Worm (Caenorhabditis elegans) whole organism, midembryonic: ENCODE data around the gene eelo-2.

Source experiments
- T22C8.4 ChIP-seq: fragments of 200-800 bp; sonication (Bioruptor generic); IDR thresholded peaks from 2 replicates; pipeline ENCODE4 v1.3.6; 2022; ENCODE audit warnings: missing genetic modification characterization, missing compliant biosample characterization
- cog-1 ChIP-seq: sonication (generic microtip); optimal IDR thresholded peaks from 2 replicates; lab custom pipeline; 2016; ENCODE audit warnings: missing genetic modification characterization, missing compliant biosample characterization
- flt-1 ChIP-seq: fragments of 200-800 bp; sonication (Bioruptor generic); IDR thresholded peaks from 2 replicates; pipeline ENCODE4 v1.3.6; 2022; ENCODE audit warnings: missing genetic modification characterization, missing compliant biosample characterization
- klf-2 ChIP-seq: fragments of 200-800 bp; sonication (Bioruptor generic); conservative IDR thresholded peaks from 2 replicates; pipeline ENCODE4 v1.3.6; 2022; ENCODE audit warnings: missing genetic modification reagents, missing genetic modification characterization, missing compliant biosample characterization
- med-1 ChIP-seq: sonication (generic microtip); optimal IDR thresholded peaks from 2 replicates; lab custom pipeline; 2017; ENCODE audit warnings: missing genetic modification characterization, mild to moderate bottlenecking, missing compliant biosample characterization, antibody characterized with exemption, missing genetic modification reagents; ENCODE audit not compliant: insufficient read depth
- ref-1 ChIP-seq: fragments of 200-800 bp; sonication (Bioruptor generic); conservative IDR thresholded peaks from 2 replicates; pipeline ENCODE4 v1.3.6; 2022; ENCODE audit warnings: missing genetic modification reagents, missing genetic modification characterization, missing compliant biosample characterization
- ztf-23 ChIP-seq: fragments of 200-800 bp; sonication (Bioruptor generic); IDR thresholded peaks from 2 replicates; pipeline ENCODE4 v1.3.6; 2022; ENCODE audit warnings: missing genetic modification reagents, missing genetic modification characterization, missing compliant biosample characterization
- ztf-29 ChIP-seq: fragments of 200-800 bp; sonication (Bioruptor generic); IDR thresholded peaks from 2 replicates; pipeline ENCODE4 v1.3.6; 2022; ENCODE audit warnings: missing genetic modification reagents, missing genetic modification characterization, missing compliant biosample characterization

DNA sequence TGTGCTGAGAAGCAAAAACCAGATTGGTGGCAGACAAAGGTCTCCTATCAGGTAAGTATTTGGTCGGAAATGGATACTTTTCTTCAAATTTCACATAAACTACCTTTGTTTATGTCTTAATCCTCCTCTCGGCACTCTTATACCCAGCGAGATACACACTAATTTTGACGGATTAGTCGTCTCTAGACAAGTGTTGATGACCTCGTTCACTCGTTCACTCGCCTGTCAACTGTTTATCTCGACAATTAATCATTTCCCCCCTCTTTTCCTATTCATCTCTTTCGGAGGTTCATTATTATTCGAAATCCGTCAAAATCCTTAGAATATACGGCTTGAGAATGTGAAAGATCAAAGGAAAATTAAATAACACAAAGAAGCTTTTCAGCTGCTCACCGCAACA, 19.8 kb downstream of the eelo-2 start:
- TF ChIP-seq flt-1 (GFP tag; lab: Robert Waterston, UW) (no peak), T22C8.4 (GFP tag; lab: Robert Waterston, UW) (no peak), ztf-23 (GFP tag; lab: Robert Waterston, UW) (no peak), ztf-29 (no peak), klf-2 (no peak), med-1 (GFP tag; lab: Kevin White, UChicago) (no peak), ref-1 (no peak), cog-1 (tag; lab: Kevin White, UChicago) (peak; percentile 22)
